Worm (Caenorhabditis elegans) whole organism, young adult: ENCODE data around the gene srd-25.

Source experiments
- B0261.1 ChIP-seq: sonication (generic microtip); optimal IDR thresholded peaks from 2 replicates; lab custom pipeline; 2016; ENCODE audit warnings: mild to moderate bottlenecking, missing genetic modification characterization, moderate library complexity, missing compliant biosample characterization
- C17E4.6 ChIP-seq: fragments of 200-800 bp; sonication (Bioruptor generic); IDR thresholded peaks from 2 replicates; pipeline ENCODE4 v1.3.6; 2022; ENCODE audit warnings: missing genetic modification reagents, missing genetic modification characterization, missing compliant biosample characterization
- F10E7.11 ChIP-seq: sonication (generic microtip); optimal IDR thresholded peaks from 2 replicates; lab custom pipeline; 2017; ENCODE audit warnings: mild to moderate bottlenecking, missing genetic modification characterization, moderate library complexity, missing compliant biosample characterization
- Y53F4B.3 ChIP-seq: fragments of 200-800 bp; sonication (Bioruptor generic); IDR thresholded peaks from 2 replicates; pipeline ENCODE4 v1.3.6; 2022; ENCODE audit warnings: missing genetic modification reagents, missing genetic modification characterization, missing compliant biosample characterization
- atf-7 ChIP-seq: sonication (generic microtip); optimal IDR thresholded peaks from 2 replicates; lab custom pipeline; 2017; ENCODE audit warnings: mild to moderate bottlenecking, missing genetic modification characterization, missing compliant biosample characterization
- attf-3 ChIP-seq: fragments of 200-800 bp; sonication (Bioruptor generic); conservative IDR thresholded peaks from 2 replicates; pipeline ENCODE4 v1.3.6; 2022; ENCODE audit warnings: missing genetic modification reagents, missing genetic modification characterization, missing compliant biosample characterization
- bed-2 ChIP-seq: fragments of 200-800 bp; sonication (Bioruptor generic); IDR thresholded peaks from 2 replicates; pipeline ENCODE4 v1.3.6; 2022; ENCODE audit warnings: missing genetic modification reagents, missing genetic modification characterization, missing compliant biosample characterization
- cebp-1 ChIP-seq, 2 experiments: fragments of 200-800 bp in 1 of 2; sonication (Bioruptor generic) in 1 of 2; sonication (generic microtip) in 1 of 2; IDR thresholded peaks in 1 of 2; optimal IDR thresholded peaks in 1 of 2; 2 replicates each; pipeline versions ENCODE4 v1.3.6 to Lab custom; 2017 to 2022; ENCODE audit warnings: missing compliant biosample characterization in 2 of 2, missing genetic modification characterization in 2 of 2, mild to moderate bottlenecking in 1 of 2, missing genetic modification reagents in 1 of 2, moderate library complexity in 1 of 2
- ceh-40 ChIP-seq: fragments of 200-800 bp; sonication (Bioruptor generic); IDR thresholded peaks from 2 replicates; pipeline ENCODE4 v1.3.6; 2022; ENCODE audit warnings: missing genetic modification characterization, missing compliant biosample characterization
- ceh-91 ChIP-seq: fragments of 200-800 bp; sonication (Bioruptor generic); IDR thresholded peaks from 2 replicates; pipeline ENCODE4 v1.3.6; 2022; ENCODE audit warnings: missing genetic modification reagents, missing genetic modification characterization, missing compliant biosample characterization
- chd-7 ChIP-seq: sonication (generic microtip); optimal IDR thresholded peaks from 2 replicates; lab custom pipeline; 2016; ENCODE audit warnings: mild to moderate bottlenecking, missing genetic modification characterization, moderate library complexity, missing compliant biosample characterization
- dpff-1 ChIP-seq: sonication (generic microtip); optimal IDR thresholded peaks from 2 replicates; lab custom pipeline; 2017; ENCODE audit warnings: mild to moderate bottlenecking, missing genetic modification characterization, missing compliant biosample characterization
- dpl-1 ChIP-seq: fragments of 150-350 bp; optimal IDR thresholded peaks from 2 replicates; lab custom pipeline; 2014; ENCODE audit warnings: missing biosample characterization, missing genetic modification reagents, missing genetic modification characterization
- egrh-3 ChIP-seq: fragments of 200-800 bp; sonication (Bioruptor generic); IDR thresholded peaks from 2 replicates; pipeline ENCODE4 v1.3.6; 2022; ENCODE audit warnings: missing genetic modification reagents, missing genetic modification characterization, missing compliant biosample characterization
- fkh-3 ChIP-seq: sonication (generic microtip); optimal IDR thresholded peaks from 2 replicates; lab custom pipeline; 2016; ENCODE audit warnings: mild to moderate bottlenecking, missing genetic modification characterization, missing compliant biosample characterization
- hmg-1.2 ChIP-seq: fragments of 200-800 bp; sonication (Bioruptor generic); IDR thresholded peaks from 2 replicates; pipeline ENCODE4 v1.3.6; 2022; ENCODE audit warnings: missing genetic modification reagents, missing genetic modification characterization, missing compliant biosample characterization
- lsy-27 ChIP-seq: sonication (generic microtip); optimal IDR thresholded peaks from 2 replicates; lab custom pipeline; 2017; ENCODE audit warnings: missing genetic modification characterization, mild to moderate bottlenecking, missing compliant biosample characterization, antibody characterized with exemption, missing genotype, borderline replicate concordance; ENCODE audit not compliant: insufficient read depth
- mel-28 ChIP-seq: sonication (generic microtip); optimal IDR thresholded peaks from 2 replicates; lab custom pipeline; 2016; ENCODE audit warnings: borderline replicate concordance, mild to moderate bottlenecking, missing genetic modification characterization, missing compliant biosample characterization
- nfya-1 ChIP-seq: sonication (generic microtip); optimal IDR thresholded peaks from 2 replicates; lab custom pipeline; 2017; ENCODE audit warnings: antibody characterized with exemption, missing compliant biosample characterization, missing genetic modification characterization, borderline replicate concordance; ENCODE audit not compliant: insufficient read depth
- nhr-120 ChIP-seq: fragments of 200-800 bp; sonication (Bioruptor generic); IDR thresholded peaks from 2 replicates; pipeline ENCODE4 v1.3.6; 2022; ENCODE audit warnings: missing genetic modification characterization, missing compliant biosample characterization
- nhr-90 ChIP-seq: sonication (generic microtip); optimal IDR thresholded peaks from 2 replicates; lab custom pipeline; 2016; ENCODE audit warnings: missing genotype, mild to moderate bottlenecking, missing genetic modification characterization, missing compliant biosample characterization
- pha-4 ChIP-seq: fragments of 150-350 bp; sonication (generic microtip); optimal IDR thresholded peaks from 2 replicates; lab custom pipeline; 2014; ENCODE audit warnings: missing biosample characterization, missing genetic modification reagents, missing genetic modification characterization
- rcor-1 ChIP-seq: fragments of 200-800 bp; sonication (Bioruptor generic); IDR thresholded peaks from 2 replicates; pipeline ENCODE4 v1.3.6; 2022; ENCODE audit warnings: missing genetic modification reagents, missing genetic modification characterization, missing compliant biosample characterization
- rec-8 ChIP-seq, 2 experiments: sonication (generic microtip); optimal IDR thresholded peaks; 2 replicates each; lab custom pipeline; 2016; ENCODE audit warnings: mild to moderate bottlenecking in 2 of 2, missing genetic modification characterization in 2 of 2, missing genetic modification reagents in 2 of 2, missing genotype in 2 of 2, missing biosample characterization in 1 of 2, missing compliant biosample characterization in 1 of 2, moderate library complexity in 1 of 2
- repo-1 ChIP-seq: sonication (generic microtip); optimal IDR thresholded peaks from 2 replicates; lab custom pipeline; 2017; ENCODE audit warnings: mild to moderate bottlenecking, missing genetic modification characterization, missing compliant biosample characterization
- rpc-1 ChIP-seq, 2 experiments: fragments of 150-350 bp in 1 of 2; sonication (generic microtip) in 1 of 2; optimal IDR thresholded peaks; 2 replicates each; lab custom pipeline; 2014 to 2018; ENCODE audit warnings: missing biosample characterization in 1 of 2, missing genetic modification characterization in 1 of 2, missing genetic modification reagents in 1 of 2, missing genotype in 1 of 2
- sea-2 ChIP-seq: fragments of 200-800 bp; sonication (Bioruptor generic); IDR thresholded peaks from 2 replicates; pipeline ENCODE4 v1.3.6; 2022; ENCODE audit warnings: missing genetic modification characterization, missing compliant biosample characterization
- snpc-1.1 ChIP-seq: sonication (generic microtip); optimal IDR thresholded peaks from 2 replicates; lab custom pipeline; 2017; ENCODE audit warnings: missing genetic modification characterization, mild to moderate bottlenecking, missing compliant biosample characterization, antibody characterized with exemption, moderate library complexity, missing genotype, missing genetic modification reagents; ENCODE audit not compliant: insufficient read depth
- snpc-1.3 ChIP-seq: sonication (generic microtip); optimal IDR thresholded peaks from 2 replicates; lab custom pipeline; 2017; ENCODE audit warnings: missing genetic modification characterization, mild to moderate bottlenecking, missing compliant biosample characterization, antibody characterized with exemption, moderate library complexity, missing genotype, missing genetic modification reagents; ENCODE audit not compliant: insufficient read depth
- tbx-9 ChIP-seq: sonication (generic microtip); optimal IDR thresholded peaks from 2 replicates; lab custom pipeline; 2016; ENCODE audit warnings: borderline replicate concordance, missing genetic modification characterization, inconsistent platforms, missing compliant biosample characterization
- unc-130 ChIP-seq: sonication (generic microtip); optimal IDR thresholded peaks from 2 replicates; lab custom pipeline; 2016; ENCODE audit warnings: missing genetic modification reagents, missing genetic modification characterization, missing compliant biosample characterization
- xnd-1 ChIP-seq: sonication (generic microtip); optimal IDR thresholded peaks from 2 replicates; lab custom pipeline; 2016; ENCODE audit warnings: missing genotype, missing genetic modification reagents, missing genetic modification characterization, missing compliant biosample characterization

Gene srd-25

DNA sequence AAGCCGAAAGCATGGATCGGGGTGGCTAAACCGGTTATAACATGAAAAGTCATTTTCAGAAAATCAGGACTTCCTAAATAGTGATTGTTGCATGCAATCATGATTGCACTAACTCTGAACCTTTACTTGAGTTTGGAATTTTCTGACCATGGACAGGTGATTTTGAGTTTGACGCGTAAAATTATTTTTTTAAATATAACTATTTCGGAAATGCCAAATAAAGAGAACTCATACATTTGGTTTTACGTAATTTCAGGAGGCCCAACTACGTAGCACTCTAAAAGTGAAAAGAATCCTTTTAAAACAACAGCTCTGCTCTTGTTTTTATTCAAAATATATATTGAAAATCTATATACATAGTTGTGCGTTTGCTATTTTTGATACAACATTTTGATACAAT lies 19.9 kb downstream of the srd-25 start, which contains the start of gene srh-234:
TSS of gene srh-234 (minus strand) at position 101 of the 400 bp plus-strand sequence.
- TF ChIP-seq dpff-1 (tag; lab: Kevin White, UChicago), result no peak
- TF ChIP-seq nfya-1 (tag; lab: Kevin White, UChicago), result no peak
- no peak for TF ChIP-seq rpc-1 (optimal IDR thresholded peaks at IDR 0.05; lab: Kevin White, UChicago)
- no peak for TF ChIP-seq rpc-1 (tag; optimal IDR thresholded peaks at IDR 0.05; lab: Kevin White, UChicago)

DNA sequence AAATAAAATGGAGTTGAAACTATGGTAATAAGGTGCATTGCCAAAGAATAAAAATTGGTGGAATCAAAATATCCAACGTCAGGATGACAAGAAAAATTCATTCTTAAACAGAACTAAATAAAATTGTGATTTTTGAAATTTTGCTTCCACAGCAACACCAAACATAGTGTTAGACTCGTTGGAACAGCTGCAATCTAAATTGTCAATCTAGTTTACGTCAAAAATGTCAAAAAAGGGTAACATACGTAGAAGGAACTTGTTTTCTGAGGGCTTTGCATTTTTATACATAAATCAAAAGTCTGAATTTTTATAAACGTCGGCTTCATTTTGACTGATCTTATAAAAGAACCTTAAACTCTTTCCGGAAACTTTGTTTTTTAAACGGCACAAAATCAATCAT lies 21.7 kb downstream of the srd-25 start, which contains the start of gene srh-200:
TSS of gene srh-200 (minus strand) at position 101 of the 400 bp plus-strand sequence.
- TF ChIP-seq sea-2 (GFP tag; lab: Robert Waterston, UW) (no peak), pha-4 (tag; lab: Kevin White, UChicago) (no peak), ceh-91 (GFP tag; lab: Robert Waterston, UW) (no peak), tbx-9 (tag; lab: Kevin White, UChicago) (no peak), attf-3 (GFP tag; lab: Robert Waterston, UW) (no peak)

DNA sequence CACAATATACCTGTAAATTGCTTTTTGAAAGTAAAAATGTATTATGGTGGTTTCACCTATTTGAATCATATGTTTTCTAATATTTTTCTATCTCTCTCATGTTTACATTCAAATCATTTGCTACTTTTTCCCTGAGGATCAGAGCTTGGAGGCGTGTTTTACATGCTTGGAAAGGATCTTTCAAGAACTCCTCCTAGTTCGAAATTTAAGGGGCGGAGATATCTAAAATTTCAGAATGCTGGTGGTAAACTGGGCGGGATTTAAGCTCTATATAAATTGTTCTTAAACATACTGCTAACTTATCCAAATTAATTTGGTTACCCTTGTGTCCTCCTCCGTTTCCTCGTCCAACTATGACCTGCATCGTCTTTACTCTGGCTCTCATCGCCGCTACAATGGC lies 36.1 kb downstream of the srd-25 start, which contains the start of gene C12D5.5:
TSS of gene C12D5.5 (plus strand) at position 301 of the 400 bp plus-strand sequence.
- TF ChIP-seq fkh-3 (no peak), rcor-1 (GFP tag; lab: Robert Waterston, UW) (no peak), pha-4 (tag; lab: Kevin White, UChicago) (no peak), dpl-1 (GFP tag; lab: Kevin White, UChicago) (no peak)

DNA sequence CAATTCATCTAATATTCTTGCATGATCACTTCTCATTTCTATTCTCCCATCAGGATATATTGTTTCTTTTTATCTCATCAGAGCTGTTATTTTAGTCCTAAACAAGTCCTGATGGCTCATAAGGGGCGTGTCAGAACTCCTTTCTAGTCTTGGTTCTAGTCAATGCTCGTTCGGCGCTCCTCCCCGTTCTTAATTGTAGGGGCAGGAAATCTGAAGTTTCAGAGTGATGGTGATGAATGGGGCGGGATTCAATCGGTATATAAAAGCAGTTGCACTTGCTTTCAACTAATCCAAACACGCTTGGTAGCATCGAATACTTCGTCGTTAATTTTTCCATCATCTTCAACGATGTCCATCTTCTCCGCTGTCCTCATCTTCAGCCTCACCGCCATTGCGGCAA lies 40.4 kb downstream of the srd-25 start, which contains the start of gene C12D5.4:
TSS of gene C12D5.4 (plus strand) at position 301 of the 400 bp plus-strand sequence.
- TF ChIP-seq mel-28 (tag; lab: Kevin White, UChicago) (no peak), unc-130 (GFP tag; lab: Kevin White, UChicago) (no peak), ceh-91 (GFP tag; lab: Robert Waterston, UW) (no peak), xnd-1 (no peak), hmg-1.2 (GFP tag; lab: Robert Waterston, UW) (no peak), C17E4.6 (GFP tag; lab: Robert Waterston, UW) (no peak), lsy-27 (no peak), F10E7.11 (tag; lab: Kevin White, UChicago) (no peak), chd-7 (tag; lab: Kevin White, UChicago) (no peak), nhr-90 (no peak), egrh-3 (GFP tag; lab: Robert Waterston, UW) (no peak)

DNA sequence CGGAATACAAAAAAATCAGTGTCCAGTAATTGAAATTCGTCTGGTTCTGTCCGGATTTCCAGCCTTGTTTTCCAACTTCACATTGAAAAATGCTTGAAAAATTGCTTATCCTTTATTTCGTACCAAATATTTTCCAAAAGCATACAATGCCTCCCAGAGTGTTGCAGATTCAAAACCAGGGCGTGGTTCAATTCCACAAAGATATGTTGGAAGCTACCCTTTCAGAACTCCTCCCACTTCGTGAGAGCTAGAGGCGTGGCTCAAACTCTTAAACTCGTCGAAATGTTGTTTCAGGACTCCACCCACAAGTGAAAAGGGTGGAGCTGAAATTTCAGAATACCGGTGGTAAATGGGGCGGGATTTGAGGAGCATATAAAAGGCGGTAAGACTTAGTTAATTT lies 44.1 kb downstream of the srd-25 start, which contains the start of gene C12D5.3:
TSS of gene C12D5.3 (plus strand) at position 301 of the 400 bp plus-strand sequence.
- TF ChIP-seq atf-7 (tag; lab: Kevin White, UChicago) (no peak), snpc-1.1 (tag; lab: Kevin White, UChicago) (no peak), mel-28 (tag; lab: Kevin White, UChicago) (no peak), cebp-1 (GFP tag; IDR thresholded peaks at IDR 0.05; lab: Robert Waterston, UW) (no peak), cebp-1 (tag; optimal IDR thresholded peaks at IDR 0.05; lab: Kevin White, UChicago) (no peak), rec-8 (tag; optimal IDR thresholded peaks at IDR 0.05; lab: Kevin White, UChicago) (no peak), nhr-120 (GFP tag; lab: Robert Waterston, UW) (no peak), repo-1 (tag; lab: Kevin White, UChicago) (no peak), ceh-40 (GFP tag; lab: Robert Waterston, UW) (no peak), Y53F4B.3 (GFP tag; lab: Robert Waterston, UW) (no peak), unc-130 (GFP tag; lab: Kevin White, UChicago) (no peak), snpc-1.3 (no peak), bed-2 (no peak), B0261.1 (tag; lab: Kevin White, UChicago) (no peak)
- TF ChIP-seq, all 124 proteins: peak for 0
